Fruit fly (Drosophila melanogaster): ENCODE results near the gene NimA.
A peak's percentile ranks its signal among the peaks of the same experiment; 100 is the strongest.

NimA gene

dm6 chr2L:14010410-14010809, 53.1 kb downstream of the NimA start:
- TF ChIP-seq bab1 (GFP tag; optimal IDR thresholded peaks at IDR 0.05), result no peak
- peak; percentile 29 for TF ChIP-seq CG12768 (GFP tag; optimal IDR thresholded peaks at IDR 0.05)
- TF ChIP-seq kay (GFP tag; ENCODE audit: borderline replicate concordance), result peak; percentile 84
- TF ChIP-seq CG1620 (GFP tag; optimal IDR thresholded peaks at IDR 0.05), result no peak

dm6 chr2L:14011591-14012303, 54.4 kb downstream of the NimA start:
- TF ChIP-seq CG33017 (tag; optimal IDR thresholded peaks at IDR 0.05), result peak; percentile 75
- no peak for TF ChIP-seq Hr96 (GFP tag; optimal IDR thresholded peaks at IDR 0.05)
- no peak for TF ChIP-seq Clk (GFP tag; optimal IDR thresholded peaks at IDR 0.05)
- peak; percentile 36 for TF ChIP-seq CG14711 (tag; optimal IDR thresholded peaks at IDR 0.05)
- peak; percentile 59 for TF ChIP-seq CG7101 (tag; optimal IDR thresholded peaks at IDR 0.05)
- no peak for TF ChIP-seq CG11617 (GFP tag; optimal IDR thresholded peaks at IDR 0.05)
- TF ChIP-seq CG1620 (GFP tag; optimal IDR thresholded peaks at IDR 0.05), result no peak
- TF ChIP-seq kay (GFP tag; ENCODE audit: borderline replicate concordance), result peak; percentile 72
- TF ChIP-seq toe (GFP tag; optimal IDR thresholded peaks at IDR 0.05), result no peak
- TF ChIP-seq CG12768 (GFP tag; optimal IDR thresholded peaks at IDR 0.05), result peak; percentile 11
- no peak for TF ChIP-seq Crg-1 (GFP tag; optimal IDR thresholded peaks at IDR 0.05)
- peak; percentile 16 for TF ChIP-seq tj (GFP tag; optimal IDR thresholded peaks at IDR 0.05)
- TF ChIP-seq cic (GFP tag; optimal IDR thresholded peaks at IDR 0.05), result peak; percentile 56
- peak; percentile 50 for TF ChIP-seq CG7045 (GFP tag; optimal IDR thresholded peaks at IDR 0.05)
- no peak for TF ChIP-seq ovo (GFP tag; optimal IDR thresholded peaks at IDR 0.05)
- peak; percentile 7 for TF ChIP-seq Mnt (GFP tag; optimal IDR thresholded peaks at IDR 0.05)
- peak in 1 of 2 experiments; percentile 49 for TF ChIP-seq cnc (optimal IDR thresholded peaks at IDR 0.05)
- no peak for TF ChIP-seq CG5204 (GFP tag; optimal IDR thresholded peaks at IDR 0.05)
- peak; percentile 20 for TF ChIP-seq pad (GFP tag; optimal IDR thresholded peaks at IDR 0.05)
- peak; percentile 20 for TF ChIP-seq bab1 (GFP tag; optimal IDR thresholded peaks at IDR 0.05)

DNA sequence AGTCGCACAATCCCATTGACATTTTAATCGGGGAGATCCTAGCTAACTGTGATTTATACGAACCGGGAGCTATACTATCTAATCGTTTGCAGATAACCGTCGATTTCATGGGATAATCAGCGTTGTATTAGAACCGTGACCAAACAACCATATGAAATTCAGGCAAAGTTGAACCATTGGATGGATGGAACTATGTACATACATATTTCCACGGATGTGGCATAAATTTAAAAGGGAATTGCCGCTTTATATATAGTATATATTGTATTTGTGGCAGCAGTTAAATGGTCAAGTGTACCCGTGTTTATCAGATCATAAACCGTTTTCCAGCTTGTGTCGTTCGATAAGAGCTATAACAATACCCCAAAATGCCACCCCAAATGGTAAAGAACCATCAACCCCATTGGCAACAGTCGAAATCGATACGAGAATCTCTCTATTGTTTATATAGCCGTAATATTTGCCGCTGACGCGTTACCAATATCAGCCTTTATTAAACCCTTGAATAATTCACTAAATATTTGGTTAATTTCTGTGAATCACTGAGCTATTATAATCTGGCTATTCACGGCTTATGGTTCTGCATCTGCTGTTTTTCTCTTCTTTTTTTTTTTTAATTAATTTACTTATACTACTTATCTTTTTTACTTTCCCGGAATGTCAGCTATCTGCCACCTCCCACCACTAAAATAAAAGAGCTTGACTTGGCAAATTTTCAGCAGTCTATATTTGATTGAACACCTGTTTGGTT, 55.1 kb downstream of the NimA start, which contains the start of gene bgm:
bgm (plus strand) TSS at position 701 of the 751 bp plus-strand sequence.
- TF ChIP-seq Mnt (GFP tag; optimal IDR thresholded peaks at IDR 0.05) (no peak), CG7045 (GFP tag; optimal IDR thresholded peaks at IDR 0.05) (no peak), Hr96 (GFP tag; optimal IDR thresholded peaks at IDR 0.05) (no peak), CG1620 (GFP tag; optimal IDR thresholded peaks at IDR 0.05) (no peak), Crg-1 (GFP tag; optimal IDR thresholded peaks at IDR 0.05) (no peak), tj (GFP tag; optimal IDR thresholded peaks at IDR 0.05) (no peak), pad (GFP tag; optimal IDR thresholded peaks at IDR 0.05) (no peak), kay (GFP tag; ENCODE audit: borderline replicate concordance) (no peak), Clk (GFP tag; optimal IDR thresholded peaks at IDR 0.05) (no peak), CG33017 (tag; optimal IDR thresholded peaks at IDR 0.05) (no peak), bab1 (GFP tag; optimal IDR thresholded peaks at IDR 0.05) (no peak), CG5204 (GFP tag; optimal IDR thresholded peaks at IDR 0.05) (no peak), CG14711 (tag; optimal IDR thresholded peaks at IDR 0.05) (no peak), CG12768 (GFP tag; optimal IDR thresholded peaks at IDR 0.05) (no peak), CG7101 (tag; optimal IDR thresholded peaks at IDR 0.05) (no peak), cic (GFP tag; optimal IDR thresholded peaks at IDR 0.05) (no peak)
